Worm (Caenorhabditis elegans): Measurements from ENCODE around the gene aqp-1.

Gene aqp-1

DNA sequence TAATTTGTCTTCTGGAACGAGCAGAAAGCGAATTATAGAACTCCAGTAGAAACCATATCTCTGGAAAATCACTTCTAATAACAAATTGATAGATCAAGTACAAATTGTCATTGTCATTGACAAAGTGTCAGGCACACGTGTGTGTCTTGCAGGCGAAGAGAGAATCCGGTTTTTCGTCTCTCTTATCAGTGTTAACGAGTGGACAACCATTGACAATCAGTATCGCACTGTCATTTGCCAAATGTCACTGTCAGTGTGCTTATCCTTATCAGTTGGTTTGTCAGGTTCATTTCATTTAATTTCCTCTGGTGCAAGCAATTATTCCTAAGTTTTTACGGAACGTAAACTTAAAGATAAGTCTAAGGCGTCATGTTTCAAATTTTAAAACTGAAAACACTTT is 35.4 kb upstream of the aqp-1 start:
- no peak for TF ChIP-seq lin-11 (tag; optimal IDR thresholded peaks at IDR 0.05)
- no peak for TF ChIP-seq nhr-129 (tag; optimal IDR thresholded peaks at IDR 0.05)
- TF ChIP-seq C34F6.9 (tag; optimal IDR thresholded peaks at IDR 0.05), result no peak
- TF ChIP-seq R02D3.7 (tag; optimal IDR thresholded peaks at IDR 0.05), result no peak
- TF ChIP-seq ceh-16 (tag; optimal IDR thresholded peaks at IDR 0.05), result no peak
- no peak for TF ChIP-seq egl-27 (tag; optimal IDR thresholded peaks at IDR 0.05)
- TF ChIP-seq mbf-1 (tag; optimal IDR thresholded peaks at IDR 0.05), result no peak
- TF ChIP-seq unc-62 (GFP tag; optimal IDR thresholded peaks at IDR 0.05), result no peak
- no peak for TF ChIP-seq mab-5 (tag; optimal IDR thresholded peaks at IDR 0.05)
- TF ChIP-seq ztf-11 (tag; optimal IDR thresholded peaks at IDR 0.05), result no peak
- TF ChIP-seq mdl-1 (tag; optimal IDR thresholded peaks at IDR 0.05), result no peak
- no peak for TF ChIP-seq ztf-4 (tag; optimal IDR thresholded peaks at IDR 0.05)
- no peak for TF ChIP-seq nhr-237 (tag; optimal IDR thresholded peaks at IDR 0.05)
- TF ChIP-seq unc-39 (tag; optimal IDR thresholded peaks at IDR 0.05), result no peak
- no peak for TF ChIP-seq ZK546.5 (tag; optimal IDR thresholded peaks at IDR 0.05)
- no peak for TF ChIP-seq lsy-2 (tag; optimal IDR thresholded peaks at IDR 0.05)
- no peak for TF ChIP-seq zag-1 (tag; optimal IDR thresholded peaks at IDR 0.05)
- TF ChIP-seq F13H6.1 (tag; optimal IDR thresholded peaks at IDR 0.05), result no peak
- TF ChIP-seq elt-1 (tag; optimal IDR thresholded peaks at IDR 0.05), result no peak
- TF ChIP-seq sma-9 (GFP tag; optimal IDR thresholded peaks at IDR 0.05), result peak; percentile 57
- no peak for TF ChIP-seq sma-9 (tag; optimal IDR thresholded peaks at IDR 0.05)
- TF ChIP-seq fos-1 (tag; optimal IDR thresholded peaks at IDR 0.05), result peak; percentile 80
- TF ChIP-seq sem-4 (tag; optimal IDR thresholded peaks at IDR 0.05), result no peak
- TF ChIP-seq nhr-12 (tag; optimal IDR thresholded peaks at IDR 0.05), result no peak
- TF ChIP-seq aly-2 (tag; optimal IDR thresholded peaks at IDR 0.05), result no peak
- TF ChIP-seq lin-39 (tag; optimal IDR thresholded peaks at IDR 0.05), result no peak
- no peak for TF ChIP-seq nhr-77 (tag; optimal IDR thresholded peaks at IDR 0.05)
- peak; percentile 63 for TF ChIP-seq crh-2 (tag; optimal IDR thresholded peaks at IDR 0.05)
- peak; percentile 51 for TF ChIP-seq nhr-21 (tag; optimal IDR thresholded peaks at IDR 0.05)
- no peak for TF ChIP-seq nhr-11 (tag; optimal IDR thresholded peaks at IDR 0.05)

DNA sequence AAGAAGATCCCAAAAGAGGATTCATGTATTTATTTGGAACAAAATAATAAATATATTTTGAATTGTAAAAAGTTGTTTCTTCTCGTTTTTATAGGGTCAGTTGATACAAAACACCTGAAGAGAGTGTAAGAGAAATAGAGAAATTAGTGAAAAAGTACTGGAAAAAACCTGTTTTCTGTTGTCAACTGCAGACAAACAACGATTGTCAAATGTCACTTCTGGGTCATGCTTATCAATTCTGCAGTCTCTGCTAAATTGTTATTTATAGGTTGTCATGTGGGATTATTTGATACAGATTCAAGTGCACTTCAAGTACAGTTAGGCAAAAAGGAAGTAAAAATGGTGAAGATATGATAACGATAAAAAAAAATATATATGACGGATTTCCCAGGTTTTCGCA is 34.4 kb upstream of the aqp-1 start:
- no peak for TF ChIP-seq peb-1 (tag; optimal IDR thresholded peaks at IDR 0.05)
- no peak for TF ChIP-seq unc-55 (GFP tag; optimal IDR thresholded peaks at IDR 0.05)
- TF ChIP-seq dmd-4 (tag; optimal IDR thresholded peaks at IDR 0.05), result no peak
- TF ChIP-seq lin-13 (GFP tag; optimal IDR thresholded peaks at IDR 0.05), result no peak
- peak; percentile 8 for TF ChIP-seq egl-27 (tag; optimal IDR thresholded peaks at IDR 0.05)
- TF ChIP-seq ztf-4 (tag; optimal IDR thresholded peaks at IDR 0.05), result no peak
- TF ChIP-seq nhr-6 (tag; optimal IDR thresholded peaks at IDR 0.05), result no peak
- TF ChIP-seq sma-3 (GFP tag; optimal IDR thresholded peaks at IDR 0.05), result peak; percentile 62
- TF ChIP-seq Y55F3AM.14 (GFP tag; optimal IDR thresholded peaks at IDR 0.05), result no peak
- TF ChIP-seq ZK546.5 (tag; optimal IDR thresholded peaks at IDR 0.05), result no peak
- TF ChIP-seq blmp-1 (tag; optimal IDR thresholded peaks at IDR 0.05; ENCODE audit: insufficient read depth), result peak; percentile 3
- TF ChIP-seq ztf-1 (GFP tag; conservative IDR thresholded peaks at IDR 0.05), result no peak
- TF ChIP-seq nhr-21 (tag; optimal IDR thresholded peaks at IDR 0.05), result peak; percentile 68
- TF ChIP-seq lin-11 (tag; optimal IDR thresholded peaks at IDR 0.05), result no peak
- no peak for TF ChIP-seq nhr-10 (tag; optimal IDR thresholded peaks at IDR 0.05)
- no peak for TF ChIP-seq nhr-11 (tag; optimal IDR thresholded peaks at IDR 0.05)
- TF ChIP-seq crh-2 (tag; optimal IDR thresholded peaks at IDR 0.05), result no peak
- TF ChIP-seq mdl-1 (tag; optimal IDR thresholded peaks at IDR 0.05), result peak in 1 of 2 experiments; percentile 6
- TF ChIP-seq fos-1 (tag; optimal IDR thresholded peaks at IDR 0.05), result peak; percentile 17
- TF ChIP-seq sma-9 (GFP tag; optimal IDR thresholded peaks at IDR 0.05), result peak; percentile 49
- TF ChIP-seq sma-9 (tag; optimal IDR thresholded peaks at IDR 0.05), result no peak
- TF ChIP-seq nhr-23 (tag; optimal IDR thresholded peaks at IDR 0.05), result no peak
- TF ChIP-seq nhr-12 (tag; optimal IDR thresholded peaks at IDR 0.05), result no peak
- peak; percentile 74 for TF ChIP-seq nhr-25 (tag; optimal IDR thresholded peaks at IDR 0.05)
- no peak for TF ChIP-seq R02D3.7 (tag; optimal IDR thresholded peaks at IDR 0.05)

DNA sequence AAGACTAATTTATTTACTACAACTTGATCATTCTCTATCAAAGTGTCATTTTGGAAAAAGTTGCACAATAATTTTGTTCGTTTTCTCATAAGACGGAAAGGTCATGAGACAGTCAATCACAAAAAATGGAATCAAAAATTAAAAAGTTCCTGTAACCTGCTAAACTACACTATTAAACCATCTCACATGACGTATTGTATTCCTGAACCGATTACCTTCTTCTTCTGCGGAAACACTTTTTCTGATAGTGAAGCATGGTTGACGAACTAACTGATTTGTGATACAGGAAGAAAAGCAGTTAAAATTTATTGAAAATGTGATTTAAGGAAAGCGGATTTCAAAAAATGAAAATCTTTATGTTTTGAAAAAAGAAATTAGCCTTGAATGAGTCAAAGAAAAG is 31.6 kb upstream of the aqp-1 start:
- no peak for TF ChIP-seq nhr-10 (tag; optimal IDR thresholded peaks at IDR 0.05)
- TF ChIP-seq fos-1 (tag; optimal IDR thresholded peaks at IDR 0.05), result peak; percentile 22
- no peak for TF ChIP-seq lsy-2 (tag; optimal IDR thresholded peaks at IDR 0.05)
